In the genomic region with DNA sequence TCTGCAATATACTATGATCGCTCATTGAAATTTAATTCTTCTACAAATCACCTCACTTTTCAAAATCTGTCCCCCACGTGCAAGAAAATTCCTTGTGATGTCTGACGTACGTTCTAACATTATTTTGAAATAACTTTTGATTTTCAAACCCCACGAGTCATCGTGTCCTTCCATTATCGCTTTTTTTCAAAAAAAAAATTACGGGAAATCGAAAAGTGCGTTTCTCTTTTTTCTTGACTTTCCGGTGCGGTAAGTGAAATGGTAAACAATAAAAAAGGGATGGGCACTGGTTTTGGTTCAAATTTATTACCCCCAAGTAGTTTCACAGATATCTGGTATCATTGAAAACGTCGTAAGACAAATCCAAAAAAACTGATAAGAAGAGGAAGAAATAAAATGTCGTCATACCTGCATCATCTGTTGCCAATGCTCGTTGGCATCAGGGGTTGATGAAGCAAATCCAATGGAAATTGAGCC, we compare ENCODE assay signal across 5 worm cellular contexts.
A peak's percentile ranks its signal among the peaks of the same experiment; 100 is the strongest.
TF ChIP-seq lines count a peak whose summit lies in the region.

No protein-coding gene starts in this region.

TF ChIP-seq in whole organism, L1 larva, 84 proteins besides CTCF, POLR2A, EP300 and RAD21 (continues in another document):
- no peak for TF ChIP-seq lin-39 (tag; optimal IDR thresholded peaks at IDR 0.05; lab: Kevin White, UChicago)
- TF ChIP-seq unc-98 (GFP tag; IDR thresholded peaks at IDR 0.05; lab: Robert Waterston, UW), result no peak
- TF ChIP-seq C16A3.4 (tag; optimal IDR thresholded peaks at IDR 0.05; lab: Kevin White, UChicago), result no peak
- TF ChIP-seq pqm-1 (tag; optimal IDR thresholded peaks at IDR 0.05; lab: Kevin White, UChicago), result no peak
- no peak for TF ChIP-seq isw-1 (GFP tag; IDR thresholded peaks at IDR 0.05; lab: Robert Waterston, UW)
- no peak for TF ChIP-seq xbp-1 (tag; optimal IDR thresholded peaks at IDR 0.05; lab: Kevin White, UChicago)
- TF ChIP-seq lin-13 (GFP tag; optimal IDR thresholded peaks at IDR 0.05; lab: Kevin White, UChicago), result no peak
- no peak for TF ChIP-seq ztf-4 (tag; optimal IDR thresholded peaks at IDR 0.05; lab: Kevin White, UChicago)
- TF ChIP-seq fos-1 (tag; optimal IDR thresholded peaks at IDR 0.05; lab: Kevin White, UChicago), result no peak
- TF ChIP-seq nhr-237 (tag; optimal IDR thresholded peaks at IDR 0.05; lab: Kevin White, UChicago), result no peak
- TF ChIP-seq lin-14 (GFP tag; optimal IDR thresholded peaks at IDR 0.05; lab: Kevin White, UChicago), result peak; percentile 66
- peak; percentile 85 for TF ChIP-seq nhr-71 (tag; optimal IDR thresholded peaks at IDR 0.05; lab: Kevin White, UChicago)
- TF ChIP-seq Y116A8C.19 (tag; optimal IDR thresholded peaks at IDR 0.05; lab: Kevin White, UChicago; ENCODE audit: borderline replicate concordance), result no peak
- no peak for TF ChIP-seq mep-1 (tag; optimal IDR thresholded peaks at IDR 0.05; lab: Kevin White, UChicago)
- no peak for TF ChIP-seq C34B4.2 (tag; optimal IDR thresholded peaks at IDR 0.05; lab: Kevin White, UChicago)
- no peak for TF ChIP-seq aha-1 (tag; optimal IDR thresholded peaks at IDR 0.05; lab: Kevin White, UChicago)
- TF ChIP-seq mdl-1 (tag; optimal IDR thresholded peaks at IDR 0.05; lab: Kevin White, UChicago), result no peak
- TF ChIP-seq ces-1 (GFP tag; optimal IDR thresholded peaks at IDR 0.05; lab: Kevin White, UChicago), result no peak

TF ChIP-seq in whole organism, L2 larva, 48 proteins besides CTCF, POLR2A, EP300 and RAD21:
- TF ChIP-seq sma-3 (GFP tag; optimal IDR thresholded peaks at IDR 0.05; lab: Kevin White, UChicago) (peak; percentile 63), ZK546.5 (tag; optimal IDR thresholded peaks at IDR 0.05; lab: Kevin White, UChicago) (no peak), nhr-6 (tag; optimal IDR thresholded peaks at IDR 0.05; lab: Kevin White, UChicago) (no peak), blmp-1 (tag; optimal IDR thresholded peaks at IDR 0.05; lab: Kevin White, UChicago; ENCODE audit: insufficient read depth) (peak; percentile 72), nhr-25 (tag; optimal IDR thresholded peaks at IDR 0.05; lab: Kevin White, UChicago) (peak; percentile 45), lsy-2 (tag; optimal IDR thresholded peaks at IDR 0.05; lab: Kevin White, UChicago) (peak in 1 of 2 experiments; percentile 14), nhr-129 (tag; optimal IDR thresholded peaks at IDR 0.05; lab: Kevin White, UChicago) (peak; percentile 68), sma-9 (GFP tag; optimal IDR thresholded peaks at IDR 0.05; lab: Kevin White, UChicago) (peak; percentile 88), sma-9 (tag; optimal IDR thresholded peaks at IDR 0.05; lab: Kevin White, UChicago) (no peak)

TF ChIP-seq in whole organism, L3 larva, 47 proteins besides CTCF, POLR2A, EP300 and RAD21:
- TF ChIP-seq daf-12 (tag; optimal IDR thresholded peaks at IDR 0.05; lab: Kevin White, UChicago) (no peak), nhr-43 (tag; optimal IDR thresholded peaks at IDR 0.05; lab: Kevin White, UChicago; ENCODE audit: poor library complexity, severe bottlenecking) (peak; percentile 40), pqm-1 (tag; optimal IDR thresholded peaks at IDR 0.05; lab: Kevin White, UChicago) (no peak), elt-2 (tag; optimal IDR thresholded peaks at IDR 0.05; lab: Kevin White, UChicago) (no peak), nhr-25 (tag; optimal IDR thresholded peaks at IDR 0.05; lab: Kevin White, UChicago) (peak; percentile 10), pha-4 (tag; optimal IDR thresholded peaks at IDR 0.05; lab: Kevin White, UChicago) (no peak), snpc-4 (tag; optimal IDR thresholded peaks at IDR 0.05; lab: Kevin White, UChicago) (no peak), elt-3 (tag; optimal IDR thresholded peaks at IDR 0.05; lab: Kevin White, UChicago) (peak in 1 of 3 experiments; percentile 17), tbx-2 (tag; optimal IDR thresholded peaks at IDR 0.05; lab: Kevin White, UChicago) (no peak), zag-1 (tag; optimal IDR thresholded peaks at IDR 0.05; lab: Kevin White, UChicago) (no peak)

TF ChIP-seq in whole organism, L4 larva, 104 proteins besides CTCF, POLR2A, EP300 and RAD21 (continues in another document):
- TF ChIP-seq mxl-2 (GFP tag; conservative IDR thresholded peaks at IDR 0.05; lab: Robert Waterston, UW) (no peak), nhr-10 (tag; optimal IDR thresholded peaks at IDR 0.05; lab: Kevin White, UChicago) (no peak), pha-4 (GFP tag; IDR thresholded peaks at IDR 0.05; lab: Robert Waterston, UW) (no peak), pha-4 (tag; optimal IDR thresholded peaks at IDR 0.05; lab: Kevin White, UChicago) (no peak), nhr-11 (tag; optimal IDR thresholded peaks at IDR 0.05; lab: Kevin White, UChicago) (no peak), cey-2 (tag; optimal IDR thresholded peaks at IDR 0.05; lab: Kevin White, UChicago; ENCODE audit: borderline replicate concordance, insufficient read depth) (peak; percentile 37), lsy-2 (tag; optimal IDR thresholded peaks at IDR 0.05; lab: Kevin White, UChicago) (peak in 1 of 2 experiments; percentile 48), aly-2 (tag; optimal IDR thresholded peaks at IDR 0.05; lab: Kevin White, UChicago) (no peak), nhr-28 (tag; optimal IDR thresholded peaks at IDR 0.05; lab: Kevin White, UChicago) (peak; percentile 49), ama-1 (optimal IDR thresholded peaks at IDR 0.05; lab: Kevin White, UChicago) (no peak), ceh-32 (tag; optimal IDR thresholded peaks at IDR 0.05; lab: Kevin White, UChicago; ENCODE audit: poor library complexity) (no peak), dve-1 (tag; optimal IDR thresholded peaks at IDR 0.05; lab: Kevin White, UChicago; ENCODE audit: insufficient read depth) (peak; percentile 28), lin-13 (GFP tag; optimal IDR thresholded peaks at IDR 0.05; lab: Kevin White, UChicago) (no peak), gei-8 (GFP tag; optimal IDR thresholded peaks at IDR 0.05; lab: Kevin White, UChicago) (peak; percentile 55), tra-1 (GFP tag; IDR thresholded peaks at IDR 0.05; lab: Robert Waterston, UW) (no peak; the same call in 1 of the 2 replicates), mdl-1 (tag; optimal IDR thresholded peaks at IDR 0.05; lab: Kevin White, UChicago) (peak in 1 of 2 experiments; percentile 63), arid-1 (GFP tag; conservative IDR thresholded peaks at IDR 0.05; lab: Robert Waterston, UW) (no peak), nhr-48 (tag; optimal IDR thresholded peaks at IDR 0.05; lab: Kevin White, UChicago) (peak; percentile 8), spr-3 (GFP tag; optimal IDR thresholded peaks at IDR 0.05; lab: Kevin White, UChicago) (no peak), ceh-20 (GFP tag; IDR thresholded peaks at IDR 0.05; lab: Robert Waterston, UW) (peak; percentile 66; the same call in 1 of the 2 replicates), hlh-30 (tag; optimal IDR thresholded peaks at IDR 0.05; lab: Kevin White, UChicago; ENCODE audit: insufficient read depth) (peak; percentile 72), ceh-28 (tag; optimal IDR thresholded peaks at IDR 0.05; lab: Kevin White, UChicago) (no peak), dmd-6 (GFP tag; IDR thresholded peaks at IDR 0.05; lab: Robert Waterston, UW) (peak; percentile 70), nhr-25 (tag; optimal IDR thresholded peaks at IDR 0.05; lab: Kevin White, UChicago; ENCODE audit: borderline replicate concordance, insufficient read depth) (peak; percentile 33), spr-1 (tag; optimal IDR thresholded peaks at IDR 0.05; lab: Kevin White, UChicago) (no peak), ZK546.5 (tag; optimal IDR thresholded peaks at IDR 0.05; lab: Kevin White, UChicago) (no peak)

TF ChIP-seq in whole organism, young adult, 124 proteins besides CTCF, POLR2A, EP300 and RAD21:
- TF ChIP-seq Y56A3A.18 (GFP tag; IDR thresholded peaks at IDR 0.05; lab: Robert Waterston, UW) (no peak), ztf-18 (tag; optimal IDR thresholded peaks at IDR 0.05; lab: Kevin White, UChicago) (no peak), lin-40 (tag; optimal IDR thresholded peaks at IDR 0.05; lab: Kevin White, UChicago) (peak; percentile 49), ama-1 (optimal IDR thresholded peaks at IDR 0.05; lab: Kevin White, UChicago) (no peak), ama-1 (GFP tag; optimal IDR thresholded peaks at IDR 0.05; lab: Kevin White, UChicago) (no peak), die-1 (tag; optimal IDR thresholded peaks at IDR 0.05; lab: Kevin White, UChicago) (peak; percentile 24), nhr-80 (tag; optimal IDR thresholded peaks at IDR 0.05; lab: Kevin White, UChicago) (peak; percentile 3), somi-1 (GFP tag; optimal IDR thresholded peaks at IDR 0.05; lab: Kevin White, UChicago) (peak; percentile 88), F23B12.7 (tag; optimal IDR thresholded peaks at IDR 0.05; lab: Kevin White, UChicago; ENCODE audit: insufficient read depth) (no peak), mel-28 (tag; optimal IDR thresholded peaks at IDR 0.05; lab: Kevin White, UChicago; ENCODE audit: borderline replicate concordance) (no peak), ztf-26 (tag; optimal IDR thresholded peaks at IDR 0.05; lab: Kevin White, UChicago) (peak; percentile 60)
